Worm (Caenorhabditis elegans): Measurements from ENCODE around the gene kin-16.

- TF ChIP-seq ztf-11 (tag; optimal IDR thresholded peaks at IDR 0.05) (no peak), elt-3 (tag; optimal IDR thresholded peaks at IDR 0.05) (no peak), pha-4 (tag; optimal IDR thresholded peaks at IDR 0.05) (no peak), elt-1 (tag; optimal IDR thresholded peaks at IDR 0.05; ENCODE audit: borderline replicate concordance, insufficient read depth) (no peak), unc-39 (tag; optimal IDR thresholded peaks at IDR 0.05) (no peak), nhr-28 (tag; optimal IDR thresholded peaks at IDR 0.05) (no peak), blmp-1 (tag; optimal IDR thresholded peaks at IDR 0.05) (no peak), ham-2 (GFP tag; optimal IDR thresholded peaks at IDR 0.05) (no peak), zip-8 (tag; optimal IDR thresholded peaks at IDR 0.05) (no peak), ces-1 (GFP tag; optimal IDR thresholded peaks at IDR 0.05) (no peak), tbx-8 (GFP tag; optimal IDR thresholded peaks at IDR 0.05) (no peak), lin-13 (tag; optimal IDR thresholded peaks at IDR 0.05) (no peak)
These were observed 38.6 kb upstream of the kin-16 start, which contains the start of the genes chil-25 and chil-26 for ce11 chrII:9474367-9475105.

Data from whole organism, mixed stage, embryonic.